Worm (Caenorhabditis elegans) whole organism, young adult: ENCODE measurements around the gene T24H10.5.
A peak's percentile ranks its signal among the peaks of the same experiment; 100 is the strongest.

Experiments used
- F39B2.1 ChIP-seq: fragments of 200-800 bp; sonication (Bioruptor generic); IDR thresholded peaks from 2 replicates; pipeline ENCODE4 v1.3.6; 2022; ENCODE audit warnings: missing genetic modification reagents, missing genetic modification characterization, missing compliant biosample characterization
- F49E8.2 ChIP-seq: sonication (generic microtip); optimal IDR thresholded peaks from 3 replicates; lab custom pipeline; 2017; ENCODE audit warnings: missing genetic modification characterization, mild to moderate bottlenecking, missing compliant biosample characterization, antibody characterized with exemption, moderate library complexity; ENCODE audit not compliant: insufficient read depth
- K11D2.4 ChIP-seq: fragments of 200-800 bp; sonication (Bioruptor generic); IDR thresholded peaks from 2 replicates; pipeline ENCODE4 v1.3.6; 2022; ENCODE audit warnings: missing genetic modification reagents, missing genetic modification characterization, missing compliant biosample characterization
- Y53G8AR.9 ChIP-seq: fragments of 200-800 bp; sonication (Bioruptor generic); conservative IDR thresholded peaks from 2 replicates; pipeline ENCODE4 v1.3.6; 2022; ENCODE audit warnings: missing genetic modification reagents, missing genetic modification characterization, missing compliant biosample characterization
- Y56A3A.18 ChIP-seq: fragments of 200-800 bp; sonication (Bioruptor generic); IDR thresholded peaks from 2 replicates; pipeline ENCODE4 v1.3.6; 2022; ENCODE audit warnings: missing genetic modification reagents, missing genetic modification characterization, missing compliant biosample characterization
- Y95B8A.8 ChIP-seq: fragments of 200-800 bp; sonication (Bioruptor generic); IDR thresholded peaks from 2 replicates; pipeline ENCODE4 v1.3.6; 2022; ENCODE audit warnings: missing genetic modification reagents, missing genetic modification characterization, missing compliant biosample characterization
- aptf-3 ChIP-seq: fragments of 200-800 bp; sonication (Bioruptor generic); IDR thresholded peaks from 2 replicates; pipeline ENCODE4 v1.3.6; 2022; ENCODE audit warnings: missing genetic modification characterization, missing compliant biosample characterization
- cebp-1 ChIP-seq, 2 experiments: fragments of 200-800 bp in 1 of 2; sonication (Bioruptor generic) in 1 of 2; sonication (generic microtip) in 1 of 2; IDR thresholded peaks in 1 of 2; optimal IDR thresholded peaks in 1 of 2; 2 replicates each; pipeline versions ENCODE4 v1.3.6 to Lab custom; 2017 to 2022; ENCODE audit warnings: missing compliant biosample characterization in 2 of 2, missing genetic modification characterization in 2 of 2, mild to moderate bottlenecking in 1 of 2, missing genetic modification reagents in 1 of 2, moderate library complexity in 1 of 2
- ceh-27 ChIP-seq: fragments of 200-800 bp; sonication (Bioruptor generic); optimal IDR thresholded peaks from 2 replicates; lab custom pipeline; 2018; ENCODE audit warnings: mild to moderate bottlenecking, missing genetic modification characterization, moderate library complexity, missing compliant biosample characterization
- ceh-40 ChIP-seq: fragments of 200-800 bp; sonication (Bioruptor generic); IDR thresholded peaks from 2 replicates; pipeline ENCODE4 v1.3.6; 2022; ENCODE audit warnings: missing genetic modification characterization, missing compliant biosample characterization
- chd-7 ChIP-seq: sonication (generic microtip); optimal IDR thresholded peaks from 2 replicates; lab custom pipeline; 2016; ENCODE audit warnings: mild to moderate bottlenecking, missing genetic modification characterization, moderate library complexity, missing compliant biosample characterization
- dpl-1 ChIP-seq: fragments of 150-350 bp; optimal IDR thresholded peaks from 2 replicates; lab custom pipeline; 2014; ENCODE audit warnings: missing biosample characterization, missing genetic modification reagents, missing genetic modification characterization
- efl-1 ChIP-seq: fragments of 150-350 bp; optimal IDR thresholded peaks from 2 replicates; lab custom pipeline; 2014; ENCODE audit warnings: missing biosample characterization, missing genetic modification reagents, missing genetic modification characterization
- egl-18 ChIP-seq: fragments of 200-800 bp; sonication (Bioruptor generic); IDR thresholded peaks from 2 replicates; pipeline ENCODE4 v1.3.6; 2022; ENCODE audit warnings: missing genetic modification reagents, missing genetic modification characterization, missing compliant biosample characterization
- ekl-4 ChIP-seq: fragments of 200-800 bp; sonication (Bioruptor generic); IDR thresholded peaks from 2 replicates; pipeline ENCODE4 v1.3.6; 2022; ENCODE audit warnings: missing genetic modification reagents, missing genetic modification characterization, missing compliant biosample characterization
- ets-4 ChIP-seq: fragments of 200-800 bp; sonication (Bioruptor generic); optimal IDR thresholded peaks from 2 replicates; lab custom pipeline; 2018; ENCODE audit warnings: mild to moderate bottlenecking, missing genetic modification characterization, missing compliant biosample characterization
- gei-17 ChIP-seq: fragments of 200-800 bp; sonication (Bioruptor generic); optimal IDR thresholded peaks from 2 replicates; lab custom pipeline; 2018; ENCODE audit warnings: mild to moderate bottlenecking, missing genetic modification characterization, missing compliant biosample characterization
- hlh-12 ChIP-seq: sonication (generic microtip); optimal IDR thresholded peaks from 2 replicates; lab custom pipeline; 2016; ENCODE audit warnings: missing genetic modification characterization, missing compliant biosample characterization
- hlh-26 ChIP-seq: fragments of 200-800 bp; sonication (Bioruptor generic); conservative IDR thresholded peaks from 2 replicates; pipeline ENCODE4 v1.3.6; 2022; ENCODE audit warnings: missing genetic modification reagents, missing genetic modification characterization, missing compliant biosample characterization
- hmg-1.2 ChIP-seq: fragments of 200-800 bp; sonication (Bioruptor generic); IDR thresholded peaks from 2 replicates; pipeline ENCODE4 v1.3.6; 2022; ENCODE audit warnings: missing genetic modification reagents, missing genetic modification characterization, missing compliant biosample characterization
- let-526 ChIP-seq: fragments of 200-800 bp; sonication (Bioruptor generic); IDR thresholded peaks from 2 replicates; pipeline ENCODE4 v1.3.6; 2022; ENCODE audit warnings: missing genetic modification reagents, missing genetic modification characterization, missing compliant biosample characterization
- lin-26 ChIP-seq: fragments of 200-800 bp; sonication (Bioruptor generic); IDR thresholded peaks from 2 replicates; pipeline ENCODE4 v1.3.6; 2022; ENCODE audit warnings: missing genetic modification reagents, missing genetic modification characterization, missing compliant biosample characterization
- lin-35 ChIP-seq, 3 experiments: fragments of 150-350 bp in 2 of 3; sonication (generic microtip) in 1 of 3; optimal IDR thresholded peaks; 2 replicates each; lab custom pipeline; 2014 to 2018; ENCODE audit warnings: missing biosample characterization in 3 of 3, missing genetic modification characterization in 3 of 3, missing genetic modification reagents in 3 of 3
- lin-40 ChIP-seq: sonication (generic microtip); optimal IDR thresholded peaks from 2 replicates; lab custom pipeline; 2016; ENCODE audit warnings: missing genetic modification characterization, mild to moderate bottlenecking, missing compliant biosample characterization, missing genotype, missing genetic modification reagents
- lin-54 ChIP-seq: fragments of 200-800 bp; sonication (Bioruptor generic); optimal IDR thresholded peaks from 2 replicates; lab custom pipeline; 2018; ENCODE audit warnings: mild to moderate bottlenecking, missing genetic modification characterization, missing compliant biosample characterization
- lsl-1 ChIP-seq: fragments of 200-800 bp; sonication (Bioruptor generic); optimal IDR thresholded peaks from 2 replicates; lab custom pipeline; 2018; ENCODE audit warnings: mild to moderate bottlenecking, missing genetic modification characterization, moderate library complexity, missing compliant biosample characterization
- madf-10 ChIP-seq: sonication (generic microtip); optimal IDR thresholded peaks from 2 replicates; lab custom pipeline; 2016; ENCODE audit warnings: mild to moderate bottlenecking, missing genetic modification characterization, missing compliant biosample characterization
- madf-6 ChIP-seq: fragments of 200-800 bp; sonication (Bioruptor generic); IDR thresholded peaks from 2 replicates; pipeline ENCODE4 v1.3.6; 2022; ENCODE audit warnings: missing genetic modification reagents, missing genetic modification characterization, missing compliant biosample characterization
- madf-8 ChIP-seq: fragments of 200-800 bp; sonication (Bioruptor generic); conservative IDR thresholded peaks from 2 replicates; pipeline ENCODE4 v1.3.6; 2022; ENCODE audit warnings: missing genetic modification reagents, missing genetic modification characterization, missing compliant biosample characterization
- mel-28 ChIP-seq: sonication (generic microtip); optimal IDR thresholded peaks from 2 replicates; lab custom pipeline; 2016; ENCODE audit warnings: borderline replicate concordance, mild to moderate bottlenecking, missing genetic modification characterization, missing compliant biosample characterization
- mes-4 ChIP-seq: sonication (generic microtip); optimal IDR thresholded peaks from 2 replicates; lab custom pipeline; 2016; ENCODE audit warnings: missing genotype, missing genetic modification characterization, missing compliant biosample characterization
- nhr-80 ChIP-seq: sonication (generic microtip); optimal IDR thresholded peaks from 2 replicates; lab custom pipeline; 2016; ENCODE audit warnings: missing genetic modification characterization, missing compliant biosample characterization
- pbrm-1 ChIP-seq: fragments of 200-800 bp; sonication (Bioruptor generic); IDR thresholded peaks from 2 replicates; pipeline ENCODE4 v1.3.6; 2022; ENCODE audit warnings: missing genetic modification reagents, missing genetic modification characterization, missing compliant biosample characterization
- pha-4 ChIP-seq: fragments of 150-350 bp; sonication (generic microtip); optimal IDR thresholded peaks from 2 replicates; lab custom pipeline; 2014; ENCODE audit warnings: missing biosample characterization, missing genetic modification reagents, missing genetic modification characterization
- rpc-1 ChIP-seq, 2 experiments: fragments of 150-350 bp in 1 of 2; sonication (generic microtip) in 1 of 2; optimal IDR thresholded peaks; 2 replicates each; lab custom pipeline; 2014 to 2018; ENCODE audit warnings: missing biosample characterization in 1 of 2, missing genetic modification characterization in 1 of 2, missing genetic modification reagents in 1 of 2, missing genotype in 1 of 2
- snpc-1.3 ChIP-seq: sonication (generic microtip); optimal IDR thresholded peaks from 2 replicates; lab custom pipeline; 2017; ENCODE audit warnings: missing genetic modification characterization, mild to moderate bottlenecking, missing compliant biosample characterization, antibody characterized with exemption, moderate library complexity, missing genotype, missing genetic modification reagents; ENCODE audit not compliant: insufficient read depth
- unc-130 ChIP-seq: sonication (generic microtip); optimal IDR thresholded peaks from 2 replicates; lab custom pipeline; 2016; ENCODE audit warnings: missing genetic modification reagents, missing genetic modification characterization, missing compliant biosample characterization
- unc-62 ChIP-seq: fragments of 150-350 bp; optimal IDR thresholded peaks from 2 replicates; lab custom pipeline; 2014; ENCODE audit warnings: missing biosample characterization, missing genetic modification reagents, missing genetic modification characterization
- ztf-18 ChIP-seq: sonication (generic microtip); optimal IDR thresholded peaks from 2 replicates; lab custom pipeline; 2016; ENCODE audit warnings: missing genotype, mild to moderate bottlenecking, missing genetic modification characterization, missing compliant biosample characterization
- ztf-25 ChIP-seq: fragments of 200-800 bp; sonication (Bioruptor generic); IDR thresholded peaks from 2 replicates; pipeline ENCODE4 v1.3.6; 2022; ENCODE audit warnings: missing genetic modification reagents, missing genetic modification characterization, missing compliant biosample characterization
- ztf-28 ChIP-seq: fragments of 200-800 bp; sonication (Bioruptor generic); IDR thresholded peaks from 2 replicates; pipeline ENCODE4 v1.3.6; 2022; ENCODE audit warnings: missing genetic modification reagents, missing genetic modification characterization, missing compliant biosample characterization

The T24H10.5 gene

ce11 chrII:9102623-9103022 is 1.7 kb downstream of the T24H10.5 start (continued):
- TF ChIP-seq hmg-1.2 (GFP tag; lab: Robert Waterston, UW), result peak; percentile 58
- peak; percentile 88 for TF ChIP-seq ztf-28
- peak; percentile 74; the same call in 1 of the 2 replicates for TF ChIP-seq F39B2.1
- TF ChIP-seq ztf-18 (tag; lab: Kevin White, UChicago), result peak; percentile 12
- TF ChIP-seq pbrm-1 (GFP tag; lab: Robert Waterston, UW), result peak; percentile 58
- peak; percentile 90 for TF ChIP-seq ztf-25 (GFP tag; lab: Robert Waterston, UW)
- TF ChIP-seq ekl-4 (GFP tag; lab: Robert Waterston, UW), result peak; percentile 73

DNA sequence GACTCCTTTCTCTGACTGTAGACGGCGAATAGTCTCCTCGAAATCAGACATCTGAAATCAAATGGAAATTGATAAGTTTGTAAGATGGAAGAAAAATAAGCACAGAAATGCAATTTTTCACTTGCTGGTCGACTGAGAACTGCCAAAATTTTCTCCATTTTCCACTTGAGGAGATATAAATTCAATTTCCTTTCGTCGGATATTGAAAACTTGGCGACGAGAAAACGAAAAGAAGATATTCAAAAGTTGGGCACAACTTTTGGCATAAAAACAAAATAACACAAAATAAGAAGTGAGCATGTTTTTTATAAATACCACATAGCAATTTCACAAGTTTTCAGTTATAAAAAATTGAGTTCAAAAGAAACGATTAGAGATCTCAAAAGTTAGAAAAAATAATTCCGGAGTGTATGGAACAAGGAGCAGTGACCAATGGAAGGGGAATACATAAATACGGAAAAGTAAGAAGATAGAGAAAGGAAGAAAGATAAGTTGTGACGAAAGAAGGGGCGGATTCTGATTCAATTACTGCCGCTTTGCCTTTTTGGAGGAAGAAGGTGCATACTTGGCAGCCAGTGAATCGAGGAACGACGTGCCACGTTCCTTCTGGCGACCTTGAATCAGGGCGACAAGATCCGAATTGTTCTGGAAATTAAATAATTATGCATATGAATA is 6.3 kb downstream of the T24H10.5 start, which contains the start of gene dyrb-1:
Gene dyrb-1, minus strand, starts transcription at position 51 of the 675 bp plus-strand sequence.
- TF ChIP-seq unc-62 (GFP tag; lab: Kevin White, UChicago), result no peak
- TF ChIP-seq let-526 (GFP tag; lab: Robert Waterston, UW), result no peak
- no peak for TF ChIP-seq mes-4 (tag; lab: Kevin White, UChicago)
- TF ChIP-seq hlh-12, result no peak
- no peak for TF ChIP-seq nhr-80 (tag; lab: Kevin White, UChicago)
- TF ChIP-seq hlh-26 (GFP tag; lab: Robert Waterston, UW), result no peak
- TF ChIP-seq ztf-18 (tag; lab: Kevin White, UChicago), result no peak

DNA sequence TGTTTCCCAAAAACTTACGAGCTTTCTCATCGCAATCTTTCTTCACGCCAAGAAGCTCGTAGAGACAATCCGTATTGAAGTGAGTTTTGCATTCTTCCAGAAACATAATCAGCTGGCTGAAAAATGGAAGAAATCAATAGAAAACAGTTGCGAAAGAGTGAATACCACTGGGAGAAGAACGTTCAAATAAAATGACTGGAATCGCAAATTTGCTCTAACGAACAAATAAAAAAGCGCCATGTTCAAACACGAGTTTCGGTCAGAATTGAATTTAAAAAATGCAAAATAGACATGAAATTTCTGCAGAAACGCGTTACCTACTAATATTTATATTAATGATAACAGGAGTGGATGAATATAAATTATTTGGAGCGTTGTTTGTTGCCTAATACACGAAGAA is 7.5 kb downstream of the T24H10.5 start, which contains the start of gene dnj-23:
Gene dnj-23, minus strand, starts transcription at position 158 of the 400 bp plus-strand sequence.
- TF ChIP-seq lsl-1 (GFP tag; lab: Kevin White, UChicago), result no peak
- TF ChIP-seq Y95B8A.8, result no peak
- TF ChIP-seq pha-4 (tag; lab: Kevin White, UChicago), result peak; percentile 5
- TF ChIP-seq unc-130, result no peak
- no peak for TF ChIP-seq lin-26
- TF ChIP-seq cebp-1 (GFP tag; IDR thresholded peaks at IDR 0.05; lab: Robert Waterston, UW), result peak; percentile 51; the same call in 1 of the 2 replicates
- peak; percentile 69 for TF ChIP-seq cebp-1 (tag; optimal IDR thresholded peaks at IDR 0.05; lab: Kevin White, UChicago)
- no peak for TF ChIP-seq F49E8.2 (tag; lab: Kevin White, UChicago)
- no peak for TF ChIP-seq mel-28 (tag; lab: Kevin White, UChicago)
- TF ChIP-seq rpc-1 (optimal IDR thresholded peaks at IDR 0.05; lab: Kevin White, UChicago), result no peak
- no peak for TF ChIP-seq rpc-1 (tag; optimal IDR thresholded peaks at IDR 0.05; lab: Kevin White, UChicago)
- no peak for TF ChIP-seq ceh-27 (GFP tag; lab: Kevin White, UChicago)
- TF ChIP-seq efl-1, result peak; percentile 53
- TF ChIP-seq madf-10 (tag; lab: Kevin White, UChicago), result no peak
- peak; percentile 6 for TF ChIP-seq lin-54 (GFP tag; lab: Kevin White, UChicago)
- no peak for TF ChIP-seq snpc-1.3
- no peak for TF ChIP-seq gei-17 (GFP tag; lab: Kevin White, UChicago)
- peak in 1 of 3 experiments; percentile 38 for TF ChIP-seq lin-35 (GFP tag; optimal IDR thresholded peaks at IDR 0.05; lab: Kevin White, UChicago)
- no peak for TF ChIP-seq chd-7 (tag; lab: Kevin White, UChicago)
- no peak for TF ChIP-seq egl-18 (GFP tag; lab: Robert Waterston, UW)

DNA sequence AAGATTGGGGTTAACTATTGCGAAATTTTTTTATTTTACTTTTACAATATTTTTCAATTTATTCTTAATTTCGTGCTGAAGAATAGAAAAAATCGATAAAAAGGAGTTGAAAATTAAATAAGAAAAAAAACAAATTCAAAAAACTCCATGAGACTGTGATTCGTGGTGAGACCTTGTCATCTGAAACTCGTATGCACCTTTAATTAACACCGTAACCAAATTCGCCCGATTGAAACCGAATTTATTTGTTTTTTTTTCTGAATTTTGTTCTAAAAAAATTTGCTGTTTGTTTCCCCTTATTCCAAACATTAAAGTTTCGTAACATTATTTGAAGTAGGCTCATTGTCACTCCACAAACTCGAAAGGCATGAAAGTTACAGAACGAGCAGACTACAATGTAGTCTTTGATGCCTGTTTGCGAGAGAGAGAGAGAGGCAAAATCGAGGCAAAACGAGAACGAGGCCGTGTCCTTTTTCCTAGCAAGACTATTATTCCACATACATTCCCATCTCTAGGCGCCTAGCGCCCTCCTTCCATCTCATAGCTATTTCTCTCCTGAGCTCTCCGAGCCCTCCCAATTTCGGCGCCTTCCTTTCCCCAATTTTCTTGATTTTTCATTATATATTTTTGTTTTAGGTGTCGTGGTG is 8.1 kb downstream of the T24H10.5 start, which contains the start of gene T24H10.4:
Gene T24H10.4, plus strand, starts transcription at position 630 of the 647 bp plus-strand sequence.
- TF ChIP-seq aptf-3 (GFP tag; lab: Robert Waterston, UW) (no peak), dpl-1 (GFP tag; lab: Kevin White, UChicago) (no peak), lin-40 (no peak), K11D2.4 (GFP tag; lab: Robert Waterston, UW) (no peak), Y56A3A.18 (no peak), rpc-1 (optimal IDR thresholded peaks at IDR 0.05; lab: Kevin White, UChicago) (no peak), rpc-1 (tag; optimal IDR thresholded peaks at IDR 0.05; lab: Kevin White, UChicago) (no peak), lin-26 (no peak), hmg-1.2 (GFP tag; lab: Robert Waterston, UW) (no peak), madf-6 (peak; percentile 65), madf-8 (peak; percentile 64), ets-4 (GFP tag; lab: Kevin White, UChicago) (no peak), Y53G8AR.9 (GFP tag; lab: Robert Waterston, UW) (no peak), ceh-40 (GFP tag; lab: Robert Waterston, UW) (no peak)
